Worm (Caenorhabditis elegans): ENCODE data around the gene mett-10.

- TF ChIP-seq ama-1 (optimal IDR thresholded peaks at IDR 0.05) (no peak), hmbx-1 (tag; optimal IDR thresholded peaks at IDR 0.05) (no peak), ceh-13 (GFP tag; optimal IDR thresholded peaks at IDR 0.05) (no peak), scrt-1 (GFP tag; IDR thresholded peaks at IDR 0.05) (no peak)
Measured at ce11 chrIII:10088508-10088981, 26.3 kb upstream of the mett-10 start, which contains the start of gene hal-2.
